Fruit fly (Drosophila melanogaster) whole organism, embryonic: ENCODE data around the gene Arv1.

Experiments
- Asciz ChIP-seq: fragments of 200-800 bp; sonication (Bioruptor generic); optimal IDR thresholded peaks from 2 replicates; lab custom pipeline; 2017; ENCODE audit warnings: missing biosample characterization, mild to moderate bottlenecking, missing genetic modification characterization, missing genetic modification reagents
- Atf-2 ChIP-seq: fragments of 200-800 bp; sonication (Bioruptor generic); optimal IDR thresholded peaks from 2 replicates; lab custom pipeline; 2016; ENCODE audit warnings: missing biosample characterization, missing genetic modification characterization
- B-H2 ChIP-seq: fragments of 200-800 bp; sonication (Bioruptor generic); optimal IDR thresholded peaks from 2 replicates; lab custom pipeline; 2018; ENCODE audit warnings: missing biosample characterization, mild to moderate bottlenecking, missing genetic modification characterization
- CG1024 ChIP-seq: fragments of 200-800 bp; sonication (Bioruptor generic); IDR thresholded peaks from 2 replicates; pipeline ENCODE4 v1.3.6; 2022; ENCODE audit warnings: missing biosample characterization, missing genetic modification characterization
- CG10959 ChIP-seq: fragments of 200-800 bp; sonication (Bioruptor generic); IDR thresholded peaks from 2 replicates; pipeline ENCODE4 v1.3.6; 2022; ENCODE audit warnings: missing biosample characterization, missing genetic modification characterization
- CG10979 ChIP-seq: fragments of 200-800 bp; sonication (Bioruptor generic); optimal IDR thresholded peaks from 2 replicates; lab custom pipeline; 2018; ENCODE audit warnings: missing biosample characterization, mild to moderate bottlenecking, missing genetic modification characterization, moderate library complexity
- CG11085 ChIP-seq: fragments of 200-800 bp; sonication (Bioruptor generic); IDR thresholded peaks from 2 replicates; pipeline ENCODE4 v1.3.6; 2022; ENCODE audit warnings: missing biosample characterization, missing genetic modification characterization
- CG11560 ChIP-seq: fragments of 200-800 bp; sonication (Bioruptor generic); IDR thresholded peaks from 3 replicates; pipeline ENCODE4 v1.3.6; 2022; ENCODE audit warnings: missing biosample characterization, missing genetic modification characterization
- CG13296 ChIP-seq: fragments of 200-800 bp; sonication (Bioruptor generic); optimal IDR thresholded peaks from 3 replicates; lab custom pipeline; 2018; ENCODE audit warnings: missing biosample characterization, mild to moderate bottlenecking, missing genetic modification characterization
- CG13424 ChIP-seq: fragments of 200-800 bp; sonication (Bioruptor generic); optimal IDR thresholded peaks from 2 replicates; lab custom pipeline; 2019; ENCODE audit warnings: missing biosample characterization, mild to moderate bottlenecking, missing genetic modification characterization, moderate library complexity
- CG16863 ChIP-seq: fragments of 200-800 bp; sonication (Bioruptor generic); optimal IDR thresholded peaks from 3 replicates; lab custom pipeline; 2016; ENCODE audit warnings: missing biosample characterization, missing genetic modification characterization
- CG1792 ChIP-seq: fragments of 200-800 bp; sonication (Bioruptor generic); optimal IDR thresholded peaks from 2 replicates; lab custom pipeline; 2016; ENCODE audit warnings: missing biosample characterization, missing genetic modification characterization
- CG18476 ChIP-seq: fragments of 200-800 bp; sonication (Bioruptor generic); optimal IDR thresholded peaks from 2 replicates; lab custom pipeline; 2016; ENCODE audit warnings: missing biosample characterization, mild to moderate bottlenecking, missing genetic modification characterization
- CG2116 ChIP-seq: fragments of 200-800 bp; sonication (Bioruptor generic); optimal IDR thresholded peaks from 3 replicates; lab custom pipeline; 2018; ENCODE audit warnings: missing biosample characterization, mild to moderate bottlenecking, missing genetic modification characterization
- CG30020 ChIP-seq: fragments of 200-800 bp; optimal IDR thresholded peaks from 2 replicates; lab custom pipeline; 2019; ENCODE audit warnings: missing biosample characterization, mild to moderate bottlenecking, missing genetic modification characterization, moderate library complexity
- CG33557 ChIP-seq: fragments of 200-800 bp; sonication (Bioruptor generic); optimal IDR thresholded peaks from 2 replicates; lab custom pipeline; 2019; ENCODE audit warnings: missing biosample characterization, mild to moderate bottlenecking, missing genetic modification characterization, moderate library complexity
- CG34422 ChIP-seq: fragments of 200-800 bp; sonication (Bioruptor generic); IDR thresholded peaks from 3 replicates; pipeline ENCODE4 v1.3.6; 2022; ENCODE audit warnings: missing biosample characterization, missing genetic modification characterization
- CG4282 ChIP-seq: fragments of 200-800 bp; sonication (Bioruptor generic); optimal IDR thresholded peaks from 2 replicates; lab custom pipeline; 2016; ENCODE audit warnings: missing biosample characterization, missing genetic modification characterization
- CG4360 ChIP-seq: fragments of 200-800 bp; sonication (Bioruptor generic); IDR thresholded peaks from 2 replicates; pipeline ENCODE4 v1.3.6; 2022; ENCODE audit warnings: missing biosample characterization, missing genetic modification characterization
- CG7556 ChIP-seq: fragments of 200-800 bp; sonication (Bioruptor generic); optimal IDR thresholded peaks from 2 replicates; lab custom pipeline; 2017; ENCODE audit warnings: missing biosample characterization, mild to moderate bottlenecking, missing genetic modification characterization
- CG7745 ChIP-seq: fragments of 200-800 bp; sonication (Bioruptor generic); optimal IDR thresholded peaks from 2 replicates; lab custom pipeline; 2018; ENCODE audit warnings: missing biosample characterization, mild to moderate bottlenecking, missing genetic modification characterization, moderate library complexity
- CG8765 ChIP-seq: fragments of 200-800 bp; sonication (Bioruptor generic); IDR thresholded peaks from 2 replicates; pipeline ENCODE4 v1.3.6; 2022; ENCODE audit warnings: missing biosample characterization, missing genetic modification characterization
- CG9609 ChIP-seq: fragments of 200-800 bp; sonication (Bioruptor generic); optimal IDR thresholded peaks from 3 replicates; lab custom pipeline; 2016; ENCODE audit warnings: missing biosample characterization, missing genetic modification characterization
- Chrac-16 ChIP-seq: fragments of 200-800 bp; sonication (Bioruptor generic); optimal IDR thresholded peaks from 3 replicates; lab custom pipeline; 2016; ENCODE audit warnings: missing biosample characterization, missing genetic modification characterization
- Dip3 ChIP-seq: fragments of 200-800 bp; sonication (Bioruptor generic); optimal IDR thresholded peaks from 3 replicates; lab custom pipeline; 2016; ENCODE audit warnings: missing biosample characterization, missing genetic modification characterization
- ERR ChIP-seq: fragments of 200-800 bp; sonication (Bioruptor generic); optimal IDR thresholded peaks from 2 replicates; lab custom pipeline; 2016; ENCODE audit warnings: missing biosample characterization, missing genetic modification characterization
- GATAe ChIP-seq: fragments of 200-800 bp; sonication (Bioruptor generic); conservative IDR thresholded peaks from 2 replicates; pipeline ENCODE4 v1.3.6; 2022; ENCODE audit warnings: missing biosample characterization, missing genetic modification characterization
- Hr39 ChIP-seq: fragments of >200 bp; optimal IDR thresholded peaks from 2 replicates; lab custom pipeline; 2017
- Hr78 ChIP-seq, 2 experiments: fragments of 200-800 bp in 1 of 2; fragments of >200 bp in 1 of 2; sonication (Bioruptor generic) in 1 of 2; optimal IDR thresholded peaks; 2 replicates each; lab custom pipeline; 2017 to 2019; ENCODE audit warnings: missing biosample characterization in 2 of 2, missing genetic modification characterization in 2 of 2, mild to moderate bottlenecking in 1 of 2, moderate library complexity in 1 of 2
- Six4 ChIP-seq: fragments of 200-800 bp; sonication (Bioruptor generic); optimal IDR thresholded peaks from 2 replicates; lab custom pipeline; 2016; ENCODE audit warnings: missing biosample characterization, missing genetic modification characterization
- Sox102F ChIP-seq: fragments of 200-800 bp; sonication (Bioruptor generic); optimal IDR thresholded peaks from 2 replicates; lab custom pipeline; 2018; ENCODE audit warnings: missing biosample characterization, mild to moderate bottlenecking, missing genetic modification characterization, moderate library complexity
- TFAM ChIP-seq: fragments of 200-800 bp; sonication (Bioruptor generic); optimal IDR thresholded peaks from 2 replicates; lab custom pipeline; 2017; ENCODE audit warnings: missing biosample characterization, missing genetic modification characterization, inconsistent platforms
- Trl ChIP-seq, 3 experiments: fragments of >200 bp in 2 of 3; fragments of 200-800 bp in 1 of 3; sonication (Bioruptor generic) in 1 of 3; optimal IDR thresholded peaks; 2 replicates in 1 of 3; 3 replicates in 2 of 3; lab custom pipeline; 2016 to 2017; ENCODE audit warnings: missing biosample characterization in 1 of 3, missing genetic modification characterization in 1 of 3
- aop ChIP-seq: fragments of 200-800 bp; sonication (Bioruptor generic); IDR thresholded peaks from 2 replicates; pipeline ENCODE4 v1.3.6; 2022; ENCODE audit warnings: missing biosample characterization, missing genetic modification characterization
- ase ChIP-seq: fragments of 200-800 bp; sonication (Bioruptor generic); IDR thresholded peaks from 3 replicates; pipeline ENCODE4 v1.3.6; 2022; ENCODE audit warnings: missing biosample characterization, missing genetic modification characterization
- bowl ChIP-seq: fragments of 200-800 bp; sonication (Bioruptor generic); IDR thresholded peaks from 2 replicates; pipeline ENCODE4 v1.3.6; 2022; ENCODE audit warnings: missing biosample characterization, missing genetic modification characterization
- disco-r ChIP-seq: fragments of 200-800 bp; sonication (Bioruptor generic); optimal IDR thresholded peaks from 2 replicates; lab custom pipeline; 2016; ENCODE audit warnings: missing biosample characterization, missing genetic modification characterization
- dpn ChIP-seq, 2 experiments: fragments of 200-800 bp; sonication (Bioruptor generic); optimal IDR thresholded peaks; 3 replicates each; lab custom pipeline; 2016; ENCODE audit warnings: missing biosample characterization in 2 of 2, missing genetic modification characterization in 2 of 2
- gce ChIP-seq: fragments of 200-800 bp; sonication (Bioruptor generic); IDR thresholded peaks from 3 replicates; pipeline ENCODE4 v1.3.6; 2022; ENCODE audit warnings: missing biosample characterization, missing genetic modification characterization
- grau ChIP-seq: fragments of 200-800 bp; optimal IDR thresholded peaks from 3 replicates; lab custom pipeline; 2019; ENCODE audit warnings: missing biosample characterization, mild to moderate bottlenecking, missing genetic modification characterization, moderate library complexity
- gt ChIP-seq: fragments of 200-800 bp; sonication (Bioruptor generic); IDR thresholded peaks from 2 replicates; pipeline ENCODE4 v1.3.6; 2022; ENCODE audit warnings: missing biosample characterization, missing genetic modification characterization
- kni ChIP-seq: fragments of 200-800 bp; sonication (Bioruptor generic); optimal IDR thresholded peaks from 3 replicates; lab custom pipeline; 2017; ENCODE audit warnings: mild to moderate bottlenecking, missing biosample characterization, missing genetic modification reagents, missing genetic modification characterization
- mld ChIP-seq: fragments of 200-800 bp; sonication (Bioruptor generic); IDR thresholded peaks from 3 replicates; pipeline ENCODE4 v1.3.6; 2022; ENCODE audit warnings: missing biosample characterization, missing genetic modification characterization; ENCODE audit not compliant: partially characterized antibody
- nom ChIP-seq: fragments of 200-800 bp; sonication (Bioruptor generic); optimal IDR thresholded peaks from 2 replicates; lab custom pipeline; 2017; ENCODE audit warnings: missing biosample characterization, missing genetic modification characterization, mild to moderate bottlenecking, moderate library complexity, missing genetic modification reagents
- org-1 ChIP-seq: fragments of 200-800 bp; sonication (Bioruptor generic); optimal IDR thresholded peaks from 2 replicates; lab custom pipeline; 2017; ENCODE audit warnings: missing biosample characterization, missing genetic modification characterization
- sens-2 ChIP-seq: fragments of 200-800 bp; sonication (Bioruptor generic); IDR thresholded peaks from 2 replicates; pipeline ENCODE4 v1.3.6; 2022; ENCODE audit warnings: missing biosample characterization, missing genetic modification characterization
- sqz ChIP-seq: fragments of 200-800 bp; sonication (Bioruptor generic); optimal IDR thresholded peaks from 3 replicates; lab custom pipeline; 2018; ENCODE audit warnings: missing biosample characterization, mild to moderate bottlenecking, missing genetic modification characterization
- zfh1 ChIP-seq: fragments of 200-800 bp; sonication (Bioruptor generic); IDR thresholded peaks from 3 replicates; pipeline ENCODE4 v1.3.6; 2022; ENCODE audit warnings: missing biosample characterization, missing genetic modification characterization

Gene Arv1

DNA sequence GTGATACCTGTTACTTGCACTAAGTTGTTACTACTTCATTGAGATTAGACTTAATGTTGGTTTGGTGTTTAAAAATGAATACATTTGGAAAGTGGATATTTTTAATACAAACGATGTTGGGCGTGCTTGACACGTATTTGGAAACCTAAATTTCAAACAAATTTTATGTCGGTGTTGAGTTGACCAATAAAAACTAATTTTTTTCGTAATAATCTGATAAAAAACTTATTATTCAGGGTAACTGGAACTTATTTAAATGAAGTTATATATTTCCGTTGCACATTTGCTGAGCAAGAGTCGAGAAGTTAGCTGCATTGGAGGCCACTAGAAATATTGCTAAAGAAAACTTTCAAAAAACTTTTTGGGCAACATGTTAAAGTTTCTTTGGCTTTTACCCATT is 12.9 kb upstream of the Arv1 start, which contains the start of gene CG33290:
CG33290 (plus strand) TSS at position 301 of the 400 bp plus-strand sequence.
- TF ChIP-seq bowl, result no peak
- no peak for TF ChIP-seq CG33557
- TF ChIP-seq CG10979, result no peak
- TF ChIP-seq Six4 (GFP tag; lab: Kevin White, UChicago), result no peak
- TF ChIP-seq gt, result no peak
- no peak for TF ChIP-seq TFAM
- TF ChIP-seq B-H2 (GFP tag; lab: Kevin White, UChicago), result no peak
- no peak for TF ChIP-seq mld
- no peak for TF ChIP-seq Asciz
- no peak for TF ChIP-seq org-1 (GFP tag; lab: Kevin White, UChicago)
- no peak for TF ChIP-seq gce (GFP tag; lab: Robert Waterston, UW)
- no peak for TF ChIP-seq CG1024
- no peak for TF ChIP-seq sens-2 (GFP tag; lab: Robert Waterston, UW)
- no peak for TF ChIP-seq disco-r (GFP tag; lab: Kevin White, UChicago)
- no peak for TF ChIP-seq Atf-2 (GFP tag; lab: Kevin White, UChicago)
- TF ChIP-seq CG2116 (GFP tag; lab: Kevin White, UChicago), result no peak
- TF ChIP-seq nom (GFP tag; lab: Kevin White, UChicago), result no peak

DNA sequence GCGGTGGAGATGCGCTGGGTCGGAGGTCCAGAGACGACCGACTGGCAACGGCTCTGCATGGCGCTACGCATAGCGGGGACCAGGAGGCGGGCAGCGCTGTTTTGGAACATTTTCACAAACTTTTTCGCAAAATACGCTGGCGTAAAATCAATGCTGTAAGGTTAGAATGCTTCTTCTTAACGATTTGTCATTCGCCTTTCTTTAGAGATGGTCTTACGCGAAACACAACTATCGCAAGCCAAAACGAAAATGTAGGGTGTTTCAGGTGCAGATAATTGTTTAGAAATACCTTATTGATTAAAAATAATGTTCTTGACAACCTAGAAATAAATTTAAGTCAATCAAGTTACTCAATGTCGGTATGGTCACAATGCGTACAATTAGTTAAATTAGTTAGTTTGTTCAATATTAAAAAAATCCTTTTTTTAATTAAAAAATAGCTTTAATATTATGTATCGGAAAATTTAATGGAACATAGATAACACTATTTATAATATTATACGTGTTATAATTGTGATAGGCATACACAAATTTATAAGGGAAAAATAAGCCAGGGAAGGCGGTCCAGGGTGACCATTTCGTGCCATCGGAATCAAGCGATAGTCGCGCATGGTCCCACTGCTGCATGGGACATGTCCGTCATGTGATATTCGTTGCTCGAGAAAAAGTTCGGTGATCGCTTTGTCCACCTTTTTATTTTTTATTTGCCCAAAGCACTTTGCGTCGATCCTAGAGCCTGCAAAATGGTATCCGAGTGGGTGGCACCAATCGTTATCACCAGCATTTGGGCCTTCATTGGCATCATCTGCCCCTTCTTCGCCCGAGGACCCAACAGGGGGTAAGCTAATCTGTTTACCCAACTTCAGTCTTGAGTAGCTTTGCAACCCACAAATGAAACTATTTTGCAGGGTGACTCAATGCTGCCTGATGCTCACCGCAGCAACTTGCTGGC is 10.4 kb upstream of the Arv1 start, which contains the start of the genes COX8 and VhaM9.7-b:
COX8 (minus strand) TSS at position 203 of the 952 bp plus-strand sequence.
VhaM9.7-b (plus strand) TSS at position 618 of the 952 bp plus-strand sequence.
- no peak for TF ChIP-seq grau (tag; lab: Kevin White, UChicago)
- TF ChIP-seq CG8765, result no peak
- no peak for TF ChIP-seq sqz (GFP tag; lab: Kevin White, UChicago)
- TF ChIP-seq Chrac-16 (GFP tag; lab: Kevin White, UChicago), result peak; percentile 55
- no peak for TF ChIP-seq CG11560 (tag; lab: Robert Waterston, UW)
- no peak for TF ChIP-seq ERR
- no peak for TF ChIP-seq GATAe (GFP tag; lab: Robert Waterston, UW)
- peak; percentile 13 for TF ChIP-seq Dip3
- peak; percentile 40 for TF ChIP-seq CG16863
- peak; percentile 54 to 68 for TF ChIP-seq dpn (GFP tag; optimal IDR thresholded peaks at IDR 0.05; lab: Kevin White, UChicago)
- TF ChIP-seq mld, result peak; percentile 44; the same call in 1 of the 3 replicates
- TF ChIP-seq kni (GFP tag; lab: Kevin White, UChicago), result no peak
- TF ChIP-seq aop, result peak; percentile 11; the same call in 1 of the 2 replicates
- TF ChIP-seq CG7556 (GFP tag; lab: Kevin White, UChicago), result no peak
- TF ChIP-seq Trl (optimal IDR thresholded peaks at IDR 0.05; lab: Kevin White, UChicago), result no peak
- peak; percentile 70 for TF ChIP-seq Trl (GFP tag; optimal IDR thresholded peaks at IDR 0.05; lab: Kevin White, UChicago)
- no peak for TF ChIP-seq Sox102F
- peak; percentile 14 for TF ChIP-seq CG18476
- TF ChIP-seq Hr39 (lab: Kevin White, UChicago), result no peak
- TF ChIP-seq ase (GFP tag; lab: Robert Waterston, UW), result no peak
- TF ChIP-seq CG34422, result peak; percentile 66
- TF ChIP-seq CG30020, result peak; percentile 75
- peak; percentile 23 for TF ChIP-seq CG13296
- TF ChIP-seq CG4282 (GFP tag; lab: Kevin White, UChicago), result peak; percentile 15
- TF ChIP-seq CG13424 (tag; lab: Kevin White, UChicago), result peak; percentile 70
- no peak for TF ChIP-seq Hr78 (GFP tag; optimal IDR thresholded peaks at IDR 0.05; lab: Kevin White, UChicago)
- TF ChIP-seq CG7745 (tag; lab: Kevin White, UChicago), result no peak
- peak; percentile 32 for TF ChIP-seq CG33557
- TF ChIP-seq CG9609 (GFP tag; lab: Kevin White, UChicago), result peak; percentile 25
- TF ChIP-seq zfh1 (GFP tag; lab: Robert Waterston, UW), result peak; percentile 80
- TF ChIP-seq CG4360 (GFP tag; lab: Robert Waterston, UW), result no peak
- no peak for TF ChIP-seq CG1792
- TF ChIP-seq CG10959, result no peak; the same call in 1 of the 2 replicates
- TF ChIP-seq CG11085, result no peak; the same call in none of the 2 replicates
- no peak for TF ChIP-seq org-1 (GFP tag; lab: Kevin White, UChicago)
